Worm (Caenorhabditis elegans) whole organism, early embryonic: ENCODE results near the gene srlf-13.

Experiments
- B0310.2 ChIP-seq: sonication (generic microtip); optimal IDR thresholded peaks from 2 replicates; lab custom pipeline; 2016; ENCODE audit warnings: mild to moderate bottlenecking, missing genetic modification characterization, missing compliant biosample characterization
- F13C5.2 ChIP-seq: sonication (generic microtip); optimal IDR thresholded peaks from 2 replicates; lab custom pipeline; 2017; ENCODE audit warnings: mild to moderate bottlenecking, missing genetic modification characterization, inconsistent platforms, missing compliant biosample characterization
- aly-1 ChIP-seq: sonication (generic microtip); optimal IDR thresholded peaks from 2 replicates; lab custom pipeline; 2016; ENCODE audit warnings: missing genetic modification characterization, missing compliant biosample characterization
- ama-1 ChIP-seq: fragments of 150-350 bp; optimal IDR thresholded peaks from 2 replicates; lab custom pipeline; 2014
- ceh-13 ChIP-seq: fragments of 200-800 bp; sonication (Bioruptor generic); optimal IDR thresholded peaks from 2 replicates; lab custom pipeline; 2018; ENCODE audit warnings: mild to moderate bottlenecking, missing genetic modification characterization, missing compliant biosample characterization
- ceh-36 ChIP-seq: sonication (generic microtip); optimal IDR thresholded peaks from 2 replicates; lab custom pipeline; 2016; ENCODE audit warnings: missing genetic modification characterization, inconsistent platforms, missing compliant biosample characterization
- ets-7 ChIP-seq: sonication (generic microtip); optimal IDR thresholded peaks from 2 replicates; lab custom pipeline; 2016; ENCODE audit warnings: missing genotype, missing genetic modification characterization, missing compliant biosample characterization
- flt-1 ChIP-seq: fragments of 200-800 bp; sonication (Bioruptor generic); IDR thresholded peaks from 2 replicates; pipeline ENCODE4 v1.3.6; 2022; ENCODE audit warnings: missing genetic modification characterization, missing compliant biosample characterization
- hmbx-1 ChIP-seq: sonication (generic microtip); optimal IDR thresholded peaks from 2 replicates; lab custom pipeline; 2016; ENCODE audit warnings: mild to moderate bottlenecking, missing genetic modification characterization, missing compliant biosample characterization
- hmg-4 ChIP-seq: fragments of 200-800 bp; sonication (Bioruptor generic); optimal IDR thresholded peaks from 2 replicates; lab custom pipeline; 2018; ENCODE audit warnings: mild to moderate bottlenecking, missing genetic modification characterization, missing compliant biosample characterization
- hnd-1 ChIP-seq: sonication (generic microtip); optimal IDR thresholded peaks from 2 replicates; lab custom pipeline; 2016; ENCODE audit warnings: missing genetic modification characterization, missing compliant biosample characterization
- pes-1 ChIP-seq: fragments of 200-800 bp; sonication (Bioruptor generic); IDR thresholded peaks from 2 replicates; pipeline ENCODE4 v1.3.6; 2022; ENCODE audit warnings: missing genetic modification reagents, missing genetic modification characterization, missing compliant biosample characterization
- scrt-1 ChIP-seq: fragments of 200-800 bp; sonication (Bioruptor generic); IDR thresholded peaks from 2 replicates; pipeline ENCODE4 v1.3.6; 2022; ENCODE audit warnings: missing genetic modification characterization, missing compliant biosample characterization
- sea-1 ChIP-seq: fragments of 200-800 bp; sonication (Bioruptor generic); conservative IDR thresholded peaks from 2 replicates; pipeline ENCODE4 v1.3.6; 2022; ENCODE audit warnings: missing genetic modification characterization, missing compliant biosample characterization
- tbx-11 ChIP-seq: fragments of 200-800 bp; sonication (Bioruptor generic); IDR thresholded peaks from 2 replicates; pipeline ENCODE4 v1.3.6; 2022; ENCODE audit warnings: missing genetic modification characterization, missing compliant biosample characterization
- tbx-37 ChIP-seq: fragments of 200-800 bp; sonication (Bioruptor generic); conservative IDR thresholded peaks from 2 replicates; pipeline ENCODE4 v1.3.6; 2022; ENCODE audit warnings: missing genetic modification reagents, missing genetic modification characterization, missing compliant biosample characterization
- tra-4 ChIP-seq: sonication (generic microtip); optimal IDR thresholded peaks from 2 replicates; lab custom pipeline; 2017; ENCODE audit warnings: missing genetic modification characterization, missing compliant biosample characterization

srlf-13 gene

DNA sequence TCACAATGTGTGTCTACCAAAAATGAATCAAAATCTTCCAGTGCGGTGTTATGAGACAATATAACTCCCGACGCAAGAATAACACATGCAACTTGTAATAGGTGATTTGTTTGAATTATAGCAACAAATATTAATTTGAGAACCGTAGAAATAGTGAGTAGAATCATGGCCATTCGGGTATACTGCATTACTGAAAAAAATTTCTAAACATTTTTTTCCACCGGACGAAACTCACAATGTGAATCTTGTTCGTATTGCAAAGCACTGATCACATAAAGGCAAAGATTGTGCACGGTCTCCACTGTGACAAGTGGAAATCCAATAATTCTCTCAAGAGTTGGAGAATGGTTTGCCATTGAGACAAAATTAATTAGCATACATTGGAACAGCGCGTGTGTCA, 6.1 kb upstream of the srlf-13 start:
- TF ChIP-seq aly-1 (no peak), tbx-37 (no peak), tra-4 (no peak), pes-1 (GFP tag; lab: Robert Waterston, UW) (no peak), ama-1 (lab: Kevin White, UChicago) (no peak), hnd-1 (tag; lab: Kevin White, UChicago) (no peak), scrt-1 (no peak)

DNA sequence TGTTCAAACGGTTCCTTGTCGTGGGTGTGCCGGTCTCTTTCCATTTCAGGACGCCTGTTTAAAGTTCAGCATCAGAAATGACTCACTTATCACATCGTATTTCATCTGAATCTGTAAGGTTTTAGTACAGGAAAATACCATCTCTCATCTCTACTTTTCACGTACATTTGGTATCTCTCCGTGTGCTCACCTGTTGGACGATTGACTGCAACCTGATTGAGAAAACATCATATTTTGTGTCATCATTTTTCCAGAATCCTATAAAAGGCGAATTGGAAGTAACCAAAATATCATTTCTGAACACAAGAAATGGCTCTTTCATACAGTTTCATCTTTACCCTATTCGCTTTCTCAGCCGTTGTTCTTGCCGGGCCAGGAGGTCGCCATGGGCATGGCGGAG, 3.7 kb upstream of the srlf-13 start, which contains the start of gene srlf-30:
srlf-30 (plus strand) TSS at position 301 of the 400 bp plus-strand sequence.
- no peak for TF ChIP-seq ama-1 (lab: Kevin White, UChicago)
- no peak for TF ChIP-seq flt-1
- no peak for TF ChIP-seq tbx-37
- no peak for TF ChIP-seq pes-1 (GFP tag; lab: Robert Waterston, UW)
- TF ChIP-seq B0310.2 (tag; lab: Kevin White, UChicago), result no peak
- no peak for TF ChIP-seq ceh-13 (GFP tag; lab: Kevin White, UChicago)
- TF ChIP-seq ceh-36, result no peak
- no peak for TF ChIP-seq ets-7 (tag; lab: Kevin White, UChicago)
- no peak for TF ChIP-seq sea-1 (GFP tag; lab: Robert Waterston, UW)
- TF ChIP-seq scrt-1, result no peak
- TF ChIP-seq tra-4, result no peak
- TF ChIP-seq tbx-11, result no peak
- no peak for TF ChIP-seq hmbx-1 (tag; lab: Kevin White, UChicago)
- no peak for TF ChIP-seq aly-1
- no peak for TF ChIP-seq hmg-4 (GFP tag; lab: Kevin White, UChicago)
- TF ChIP-seq F13C5.2 (tag; lab: Kevin White, UChicago), result no peak
- TF ChIP-seq hnd-1 (tag; lab: Kevin White, UChicago), result no peak

- TF ChIP-seq tra-4 (no peak), ama-1 (lab: Kevin White, UChicago) (no peak), ceh-13 (GFP tag; lab: Kevin White, UChicago) (no peak), hmg-4 (GFP tag; lab: Kevin White, UChicago) (no peak), sea-1 (GFP tag; lab: Robert Waterston, UW) (no peak), scrt-1 (no peak), hmbx-1 (tag; lab: Kevin White, UChicago) (no peak), flt-1 (no peak), ceh-36 (no peak)
These were observed 2.7 kb upstream of the srlf-13 start, which contains the start of the genes F13E9.9 and F13E9.19 for ce11 chrIV:10899091-10899490. Gene F13E9.9, minus strand, starts transcription at chrIV:10899191. Gene F13E9.19, plus strand, starts transcription at chrIV:10899406.

DNA sequence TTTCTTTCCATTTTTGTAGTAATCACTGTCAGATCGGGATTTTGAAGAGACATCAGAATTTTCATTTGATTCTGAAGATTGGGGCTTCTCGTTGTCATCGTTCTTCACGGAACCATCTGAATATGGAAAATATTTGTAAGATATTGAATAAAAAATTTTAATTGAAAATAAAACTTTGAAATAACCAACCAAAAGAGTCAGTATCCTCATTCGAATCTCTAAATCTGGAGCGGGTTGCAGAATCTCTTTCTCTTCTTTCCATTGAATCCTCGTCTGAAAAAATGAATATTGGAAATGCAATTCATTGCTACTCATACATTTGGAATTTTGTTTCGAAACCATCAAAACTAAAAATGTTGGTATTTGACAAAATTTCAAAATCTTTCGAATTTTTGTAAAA, 1.7 kb upstream of the srlf-13 start:
- TF ChIP-seq tra-4, result no peak
- TF ChIP-seq aly-1, result no peak
- TF ChIP-seq ceh-36, result no peak
- TF ChIP-seq tbx-11, result no peak
- no peak for TF ChIP-seq ceh-13 (GFP tag; lab: Kevin White, UChicago)
- no peak for TF ChIP-seq hnd-1 (tag; lab: Kevin White, UChicago)
- no peak for TF ChIP-seq flt-1
- TF ChIP-seq F13C5.2 (tag; lab: Kevin White, UChicago), result no peak
- no peak for TF ChIP-seq hmbx-1 (tag; lab: Kevin White, UChicago)
- TF ChIP-seq pes-1 (GFP tag; lab: Robert Waterston, UW), result no peak
- TF ChIP-seq hmg-4 (GFP tag; lab: Kevin White, UChicago), result no peak
- TF ChIP-seq tbx-37, result no peak
- TF ChIP-seq scrt-1, result no peak
- no peak for TF ChIP-seq B0310.2 (tag; lab: Kevin White, UChicago)
- TF ChIP-seq ama-1 (lab: Kevin White, UChicago), result no peak
- no peak for TF ChIP-seq sea-1 (GFP tag; lab: Robert Waterston, UW)
- TF ChIP-seq ets-7 (tag; lab: Kevin White, UChicago), result no peak

ce11 chrIV:10894255-10894654, 2.2 kb downstream of the srlf-13 start, which contains the start of gene srlf-14:
Gene srlf-14, minus strand, starts transcription at chrIV:10894355.
- TF ChIP-seq ets-7 (tag; lab: Kevin White, UChicago), result no peak

- TF ChIP-seq flt-1 (no peak), pes-1 (GFP tag; lab: Robert Waterston, UW) (no peak), sea-1 (GFP tag; lab: Robert Waterston, UW) (no peak), hmbx-1 (tag; lab: Kevin White, UChicago) (no peak), ceh-36 (no peak), tra-4 (no peak), tbx-37 (no peak), tbx-11 (no peak), scrt-1 (no peak), ets-7 (tag; lab: Kevin White, UChicago) (no peak), B0310.2 (tag; lab: Kevin White, UChicago) (no peak), ama-1 (lab: Kevin White, UChicago) (no peak), aly-1 (no peak), ceh-13 (GFP tag; lab: Kevin White, UChicago) (no peak), F13C5.2 (tag; lab: Kevin White, UChicago) (no peak), hnd-1 (tag; lab: Kevin White, UChicago) (no peak), hmg-4 (GFP tag; lab: Kevin White, UChicago) (no peak)
These were observed 4.4 kb downstream of the srlf-13 start, which contains the start of gene srlf-12 for ce11 chrIV:10891993-10892392. Gene srlf-12, minus strand, starts transcription at chrIV:10892093.

- no peak for TF ChIP-seq pes-1 (GFP tag; lab: Robert Waterston, UW)
- no peak for TF ChIP-seq scrt-1
- TF ChIP-seq hmg-4 (GFP tag; lab: Kevin White, UChicago), result no peak
- TF ChIP-seq sea-1 (GFP tag; lab: Robert Waterston, UW), result no peak
- TF ChIP-seq tra-4, result no peak
- TF ChIP-seq F13C5.2 (tag; lab: Kevin White, UChicago), result no peak
- no peak for TF ChIP-seq ceh-13 (GFP tag; lab: Kevin White, UChicago)
- TF ChIP-seq ets-7 (tag; lab: Kevin White, UChicago), result no peak
- TF ChIP-seq ceh-36, result no peak
- TF ChIP-seq tbx-37, result no peak
- TF ChIP-seq aly-1, result no peak
- no peak for TF ChIP-seq flt-1
- no peak for TF ChIP-seq hmbx-1 (tag; lab: Kevin White, UChicago)
- TF ChIP-seq hnd-1 (tag; lab: Kevin White, UChicago), result no peak
- no peak for TF ChIP-seq ama-1 (lab: Kevin White, UChicago)
- no peak for TF ChIP-seq tbx-11
- TF ChIP-seq B0310.2 (tag; lab: Kevin White, UChicago), result no peak
These were observed 6.5 kb downstream of the srlf-13 start, which contains the start of gene F13E9.15 for ce11 chrIV:10889820-10890462. Gene F13E9.15, minus strand, starts transcription at chrIV:10889870.
